Fruit fly (Drosophila melanogaster): Measurements from ENCODE around the gene ben.

DNA sequence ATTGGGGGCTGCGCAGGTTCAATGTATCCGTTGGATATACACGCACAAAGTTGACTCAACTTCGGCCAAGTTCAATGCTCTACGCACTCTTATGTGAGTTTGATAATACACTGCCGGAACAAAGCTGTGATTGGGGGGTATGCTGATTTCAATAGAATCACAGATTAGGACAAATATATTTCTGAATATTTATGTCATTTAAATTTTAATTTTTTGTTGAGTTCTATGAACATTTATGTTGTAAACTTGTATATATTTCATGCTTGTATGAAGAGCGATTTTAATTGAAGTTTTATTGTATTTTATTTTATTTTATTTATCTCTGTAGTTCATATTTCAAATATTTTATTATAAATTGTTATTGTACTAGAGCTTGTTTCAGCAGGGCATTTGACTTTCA is 30.6 kb downstream of the ben start:
- TF ChIP-seq CG8478 (optimal IDR thresholded peaks at IDR 0.05): no peak
- no peak for TF ChIP-seq psq (optimal IDR thresholded peaks at IDR 0.05)
- TF ChIP-seq usp (GFP tag; optimal IDR thresholded peaks at IDR 0.05): no peak

All from whole organism.